Fruit fly (Drosophila melanogaster) whole organism, wandering third instar larva: ENCODE results near the gene CG7691.

Experiments used
- dl ChIP-seq, 2 experiments: fragments of 175-275, 200-275 bp in 1 of 2; fragments of 200-275 bp in 1 of 2; sonication (Bioruptor generic); optimal IDR thresholded peaks; lab custom pipeline; 2018; ENCODE audit warnings: mild to moderate bottlenecking in 2 of 2, missing biosample characterization in 2 of 2, missing genetic modification characterization in 2 of 2, moderate library complexity in 2 of 2; ENCODE audit not compliant: partially characterized antibody in 2 of 2, insufficient read depth in 1 of 2
- dsf ChIP-seq: sonication (Bioruptor generic); optimal IDR thresholded peaks from 2 replicates; lab custom pipeline; 2016; ENCODE audit warnings: missing biosample characterization, missing genetic modification characterization, borderline replicate concordance
- h ChIP-seq: fragments of 200-800 bp; sonication (Bioruptor generic); optimal IDR thresholded peaks from 3 replicates; lab custom pipeline; 2016; ENCODE audit warnings: missing biosample characterization, mild to moderate bottlenecking, missing genetic modification characterization
- psq ChIP-seq: fragments of 200-800 bp; sonication (Bioruptor generic); optimal IDR thresholded peaks from 3 replicates; lab custom pipeline; 2017; ENCODE audit warnings: missing biosample characterization, mild to moderate bottlenecking, missing genetic modification characterization, moderate library complexity
- sage ChIP-seq: fragments of 200-800 bp; sonication (Bioruptor generic); optimal IDR thresholded peaks from 2 replicates; lab custom pipeline; 2016; ENCODE audit warnings: missing biosample characterization, mild to moderate bottlenecking, missing genetic modification characterization
- usp ChIP-seq: fragments of >200 bp; optimal IDR thresholded peaks from 2 replicates; lab custom pipeline; 2017; ENCODE audit warnings: missing biosample characterization, missing genetic modification characterization

DNA sequence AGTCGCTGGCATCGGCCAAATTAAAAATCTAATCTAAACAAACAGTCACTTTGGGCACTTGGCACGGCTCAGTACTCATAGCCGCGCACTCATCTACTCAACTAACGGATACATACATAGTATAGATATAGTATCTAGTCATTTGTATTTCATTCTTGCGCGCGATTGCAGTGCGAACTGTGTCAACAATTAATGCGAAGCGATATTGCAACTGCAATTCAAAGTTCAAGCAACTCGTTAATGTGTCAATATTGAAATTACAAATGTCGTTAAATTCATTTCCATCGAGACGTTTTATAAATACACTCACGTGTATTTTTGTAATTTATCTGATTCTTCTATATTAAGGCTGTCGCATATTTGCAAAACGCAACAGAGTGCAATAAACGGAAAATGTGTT is 22.6 kb downstream of the CG7691 start:
- peak; percentile 49 for TF ChIP-seq h (GFP tag; lab: Kevin White, UChicago)
- no peak for TF ChIP-seq sage (GFP tag; lab: Kevin White, UChicago)
- TF ChIP-seq psq (GFP tag; lab: Kevin White, UChicago): no peak
- TF ChIP-seq dl (GFP tag; optimal IDR thresholded peaks at IDR 0.05; lab: Kevin White, UChicago; ENCODE audit: insufficient read depth in 1 of 2, partially characterized antibody in 2 of 2): no peak
- no peak for TF ChIP-seq usp (GFP tag; lab: Kevin White, UChicago)
- no peak for TF ChIP-seq dsf (GFP tag; lab: Kevin White, UChicago)
